Fruit fly (Drosophila melanogaster) whole organism, prepupa: ENCODE measurements around the gene dpr20.

Source experiments
- Blimp-1 ChIP-seq: fragments of 200-800 bp; sonication (Bioruptor generic); optimal IDR thresholded peaks from 3 replicates; lab custom pipeline; 2017; ENCODE audit warnings: missing biosample characterization, missing genetic modification characterization, mild to moderate bottlenecking, moderate library complexity, missing genetic modification reagents
- CG10631 ChIP-seq: fragments of 200-800 bp; sonication (Bioruptor generic); optimal IDR thresholded peaks from 2 replicates; lab custom pipeline; 2016; ENCODE audit warnings: missing biosample characterization, missing genetic modification characterization
- CG10669 ChIP-seq: fragments of 200-800 bp; sonication (Bioruptor generic); optimal IDR thresholded peaks from 3 replicates; lab custom pipeline; 2018; ENCODE audit warnings: missing biosample characterization, mild to moderate bottlenecking, missing genetic modification characterization, moderate library complexity
- CG11294 ChIP-seq: fragments of 200-800 bp; sonication (Bioruptor generic); IDR thresholded peaks from 2 replicates; pipeline ENCODE4 v1.3.6; 2022; ENCODE audit warnings: missing biosample characterization, missing genetic modification characterization
- CG11762 ChIP-seq: fragments of 200-800 bp; sonication (Bioruptor generic); optimal IDR thresholded peaks from 3 replicates; lab custom pipeline; 2016; ENCODE audit warnings: missing biosample characterization, missing genetic modification characterization; ENCODE audit not compliant: insufficient read depth
- CG15336 ChIP-seq: fragments of 200-800 bp; sonication (Bioruptor generic); IDR thresholded peaks from 2 replicates; pipeline ENCODE4 v1.3.6; 2022; ENCODE audit warnings: missing biosample characterization, missing genetic modification characterization
- CG1621 ChIP-seq: fragments of 200-800 bp; sonication (Bioruptor generic); optimal IDR thresholded peaks from 3 replicates; lab custom pipeline; 2018; ENCODE audit warnings: missing biosample characterization, mild to moderate bottlenecking, missing genetic modification characterization
- CG16779 ChIP-seq: fragments of 200-800 bp; sonication (Bioruptor generic); optimal IDR thresholded peaks from 3 replicates; lab custom pipeline; 2017; ENCODE audit warnings: missing biosample characterization, mild to moderate bottlenecking, missing genetic modification characterization
- CG3032 ChIP-seq: fragments of 200-800 bp; optimal IDR thresholded peaks from 2 replicates; lab custom pipeline; 2019; ENCODE audit warnings: missing biosample characterization, mild to moderate bottlenecking, missing genetic modification characterization, moderate library complexity
- CG31627 ChIP-seq: fragments of 200-800 bp; sonication (Bioruptor generic); optimal IDR thresholded peaks from 3 replicates; lab custom pipeline; 2016; ENCODE audit warnings: missing biosample characterization, missing genetic modification characterization
- CG32006 ChIP-seq: fragments of 200-800 bp; sonication (Bioruptor generic); optimal IDR thresholded peaks from 3 replicates; lab custom pipeline; 2017; ENCODE audit warnings: missing biosample characterization, mild to moderate bottlenecking, missing genetic modification characterization
- CG34406 ChIP-seq: fragments of 200-800 bp; sonication (Bioruptor generic); optimal IDR thresholded peaks from 3 replicates; lab custom pipeline; 2016; ENCODE audit warnings: missing biosample characterization, missing genetic modification characterization
- CG4318 ChIP-seq: fragments of 200-800 bp; sonication (Bioruptor generic); optimal IDR thresholded peaks from 3 replicates; lab custom pipeline; 2017; ENCODE audit warnings: missing biosample characterization, mild to moderate bottlenecking, missing genetic modification characterization
- CG6163 ChIP-seq: fragments of 200-800 bp; sonication (Bioruptor generic); IDR thresholded peaks from 3 replicates; pipeline ENCODE4 v1.3.6; 2022; ENCODE audit warnings: missing biosample characterization, missing genetic modification characterization
- CG6276 ChIP-seq: fragments of 200-800 bp; sonication (Bioruptor generic); optimal IDR thresholded peaks from 2 replicates; lab custom pipeline; 2017; ENCODE audit warnings: missing biosample characterization, mild to moderate bottlenecking, missing genetic modification characterization
- CG6792 ChIP-seq: fragments of 200-800 bp; sonication (Bioruptor generic); optimal IDR thresholded peaks from 3 replicates; lab custom pipeline; 2016; ENCODE audit warnings: missing biosample characterization, missing genetic modification characterization
- CG6854 ChIP-seq: fragments of 200-800 bp; sonication (Bioruptor generic); optimal IDR thresholded peaks from 2 replicates; lab custom pipeline; 2017; ENCODE audit warnings: missing biosample characterization, mild to moderate bottlenecking, missing genetic modification characterization
- CG7368 ChIP-seq: fragments of 200-800 bp; sonication (Bioruptor generic); optimal IDR thresholded peaks from 3 replicates; lab custom pipeline; 2016; ENCODE audit warnings: missing biosample characterization, missing genetic modification characterization
- CG8119 ChIP-seq: fragments of 200-800 bp; sonication (Bioruptor generic); IDR thresholded peaks from 3 replicates; pipeline ENCODE4 v1.3.6; 2022; ENCODE audit warnings: missing biosample characterization, missing genetic modification characterization
- CG8632 ChIP-seq: fragments of 200-800 bp; sonication (Bioruptor generic); optimal IDR thresholded peaks from 3 replicates; lab custom pipeline; 2016; ENCODE audit warnings: missing biosample characterization, missing genetic modification characterization
- CG9139 ChIP-seq: fragments of 200-800 bp; sonication (Bioruptor generic); optimal IDR thresholded peaks from 3 replicates; lab custom pipeline; 2017; ENCODE audit warnings: missing biosample characterization, mild to moderate bottlenecking, missing genetic modification characterization
- Eip75B ChIP-seq: fragments of 200-800 bp; sonication (Bioruptor generic); optimal IDR thresholded peaks from 3 replicates; lab custom pipeline; 2016; ENCODE audit warnings: missing biosample characterization, missing genetic modification characterization
- Eip93F ChIP-seq: fragments of 200-800 bp; sonication (Bioruptor generic); optimal IDR thresholded peaks from 2 replicates; lab custom pipeline; 2016; ENCODE audit warnings: missing biosample characterization, mild to moderate bottlenecking, missing genetic modification characterization
- Ets96B ChIP-seq: fragments of 200-800 bp; optimal IDR thresholded peaks from 2 replicates; lab custom pipeline; 2019; ENCODE audit warnings: missing biosample characterization, mild to moderate bottlenecking, missing genetic modification characterization, moderate library complexity
- Gug ChIP-seq: fragments of 200-800 bp; sonication (Bioruptor generic); IDR thresholded peaks from 2 replicates; pipeline ENCODE4 v1.3.6; 2022; ENCODE audit warnings: missing biosample characterization, missing genetic modification characterization
- Hr39 ChIP-seq: fragments of 200-800 bp; sonication (Bioruptor generic); optimal IDR thresholded peaks from 2 replicates; lab custom pipeline; 2016; ENCODE audit warnings: missing biosample characterization, missing genetic modification characterization
- Lpt ChIP-seq: fragments of 200-800 bp; sonication (Bioruptor generic); optimal IDR thresholded peaks from 3 replicates; lab custom pipeline; 2016; ENCODE audit warnings: missing biosample characterization, missing genetic modification characterization
- Met ChIP-seq: fragments of 200-800 bp; sonication (Bioruptor generic); optimal IDR thresholded peaks from 3 replicates; lab custom pipeline; 2016; ENCODE audit warnings: missing biosample characterization, missing genetic modification characterization
- OdsH ChIP-seq: fragments of 200-800 bp; sonication (Bioruptor generic); optimal IDR thresholded peaks from 3 replicates; lab custom pipeline; 2016; ENCODE audit warnings: missing biosample characterization, missing genetic modification characterization
- Sox102F ChIP-seq: fragments of 200-800 bp; sonication (Bioruptor generic); optimal IDR thresholded peaks from 2 replicates; lab custom pipeline; 2016; ENCODE audit warnings: missing biosample characterization, mild to moderate bottlenecking, missing genetic modification characterization
- Sox15 ChIP-seq: fragments of 200-800 bp; sonication (Bioruptor generic); optimal IDR thresholded peaks from 3 replicates; lab custom pipeline; 2016; ENCODE audit warnings: missing biosample characterization, missing genetic modification characterization
- achi ChIP-seq: fragments of 200-800 bp; sonication (Bioruptor generic); optimal IDR thresholded peaks from 3 replicates; lab custom pipeline; 2016; ENCODE audit warnings: missing biosample characterization, missing genetic modification characterization
- acj6 ChIP-seq: fragments of 200-800 bp; sonication (Bioruptor generic); optimal IDR thresholded peaks from 3 replicates; lab custom pipeline; 2016; ENCODE audit warnings: missing biosample characterization, missing genetic modification characterization
- cyc ChIP-seq: fragments of 200-800 bp; sonication (Bioruptor generic); optimal IDR thresholded peaks from 3 replicates; lab custom pipeline; 2016; ENCODE audit warnings: missing biosample characterization, missing genetic modification characterization
- dac ChIP-seq: fragments of 200-800 bp; sonication (Bioruptor generic); optimal IDR thresholded peaks from 2 replicates; lab custom pipeline; 2017; ENCODE audit warnings: missing biosample characterization, mild to moderate bottlenecking, missing genetic modification characterization
- dsx ChIP-seq: fragments of 200-800 bp; optimal IDR thresholded peaks from 3 replicates; lab custom pipeline; 2019; ENCODE audit warnings: missing biosample characterization, mild to moderate bottlenecking, missing genetic modification characterization, moderate library complexity; ENCODE audit not compliant: poor library complexity, severe bottlenecking
- eg ChIP-seq: fragments of 200-800 bp; sonication (Bioruptor generic); IDR thresholded peaks from 3 replicates; pipeline ENCODE4 v1.3.6; 2022; ENCODE audit warnings: missing biosample characterization, missing genetic modification characterization
- esn ChIP-seq: fragments of 200-800 bp; sonication (Bioruptor generic); optimal IDR thresholded peaks from 2 replicates; lab custom pipeline; 2016; ENCODE audit warnings: missing biosample characterization, mild to moderate bottlenecking, missing genetic modification characterization, moderate library complexity
- fkh ChIP-seq: fragments of 200-800 bp; sonication (Bioruptor generic); optimal IDR thresholded peaks from 3 replicates; lab custom pipeline; 2017; ENCODE audit warnings: missing biosample characterization, mild to moderate bottlenecking, missing genetic modification characterization, moderate library complexity
- pdm3 ChIP-seq: fragments of 200-800 bp; sonication (Bioruptor generic); optimal IDR thresholded peaks from 3 replicates; lab custom pipeline; 2016; ENCODE audit warnings: missing biosample characterization, missing genetic modification characterization
- salr ChIP-seq, 2 experiments: fragments of 200-800 bp; sonication (Bioruptor generic); optimal IDR thresholded peaks; 3 replicates each; lab custom pipeline; 2016 to 2018; ENCODE audit warnings: missing biosample characterization in 2 of 2, missing genetic modification characterization in 2 of 2, mild to moderate bottlenecking in 1 of 2
- ss ChIP-seq, 2 experiments: fragments of 200-800 bp; sonication (Bioruptor generic); optimal IDR thresholded peaks; 2 replicates in 1 of 2; 3 replicates in 1 of 2; lab custom pipeline; 2017 to 2018; ENCODE audit warnings: mild to moderate bottlenecking in 2 of 2, missing biosample characterization in 2 of 2, missing genetic modification characterization in 2 of 2, moderate library complexity in 1 of 2
- svp ChIP-seq: fragments of 200-800 bp; sonication (Bioruptor generic); peaks from one replicate; lab custom pipeline; 2016; ENCODE audit warnings: missing biosample characterization, missing genetic modification characterization
- topi ChIP-seq: fragments of 200-800 bp; sonication (Bioruptor generic); optimal IDR thresholded peaks from 3 replicates; lab custom pipeline; 2016; ENCODE audit warnings: missing biosample characterization, missing genetic modification characterization
- vri ChIP-seq: fragments of 200-800 bp; sonication (Bioruptor generic); optimal IDR thresholded peaks from 3 replicates; lab custom pipeline; 2016; ENCODE audit warnings: missing biosample characterization, mild to moderate bottlenecking, missing genetic modification characterization

dpr20 gene

dm6 chr3L:819297-819886 is 37.7 kb downstream of the dpr20 start (continued):
- TF ChIP-seq Sox102F (GFP tag; lab: Kevin White, UChicago) (peak; percentile 71), topi (peak; percentile 79), CG11762 (peak; percentile 10), CG3032 (no peak), Gug (GFP tag; lab: Robert Waterston, UW) (no peak), fkh (GFP tag; lab: Kevin White, UChicago) (no peak), dac (GFP tag; lab: Kevin White, UChicago) (no peak), CG10669 (GFP tag; lab: Kevin White, UChicago) (peak; percentile 7), acj6 (GFP tag; lab: Kevin White, UChicago) (peak; percentile 55), Met (GFP tag; lab: Kevin White, UChicago) (peak; percentile 77), Sox15 (GFP tag; lab: Kevin White, UChicago) (peak; percentile 55), Blimp-1 (peak; percentile 21), CG6792 (peak; percentile 58), CG9139 (GFP tag; lab: Kevin White, UChicago) (no peak), CG6854 (GFP tag; lab: Kevin White, UChicago) (no peak), Ets96B (tag; lab: Kevin White, UChicago) (no peak), pdm3 (GFP tag; lab: Kevin White, UChicago) (peak; percentile 63), CG1621 (no peak), cyc (GFP tag; lab: Kevin White, UChicago) (peak; percentile 73)

- TF ChIP-seq vri (peak; percentile 39), Eip93F (no peak), CG32006 (GFP tag; lab: Kevin White, UChicago) (peak; percentile 50), CG8632 (GFP tag; lab: Kevin White, UChicago) (peak; percentile 62), OdsH (GFP tag; lab: Kevin White, UChicago) (peak; percentile 67), CG16779 (no peak), cyc (GFP tag; lab: Kevin White, UChicago) (peak; percentile 67), CG31627 (peak; percentile 64), acj6 (GFP tag; lab: Kevin White, UChicago) (peak; percentile 61), CG9139 (GFP tag; lab: Kevin White, UChicago) (peak; percentile 20), svp (peak; percentile 84), esn (GFP tag; lab: Kevin White, UChicago) (peak; percentile 62), dac (GFP tag; lab: Kevin White, UChicago) (no peak), ss (GFP tag; optimal IDR thresholded peaks at IDR 0.05; lab: Kevin White, UChicago) (peak in 1 of 2 experiments; percentile 42), topi (peak; percentile 67), CG6276 (GFP tag; lab: Kevin White, UChicago) (peak; percentile 16), Blimp-1 (no peak), eg (peak; percentile 35; the same call in 1 of the 3 replicates), Lpt (GFP tag; lab: Kevin White, UChicago) (no peak), fkh (GFP tag; lab: Kevin White, UChicago) (peak; percentile 9), CG7368 (peak; percentile 55), achi (peak; percentile 66), CG10669 (GFP tag; lab: Kevin White, UChicago) (peak; percentile 32), salr (GFP tag; optimal IDR thresholded peaks at IDR 0.05; lab: Kevin White, UChicago) (peak in 1 of 2 experiments; percentile 11), CG1621 (peak; percentile 18), CG8119 (peak; percentile 55), CG34406 (GFP tag; lab: Kevin White, UChicago) (peak; percentile 63), CG6163 (GFP tag; lab: Robert Waterston, UW) (peak; percentile 52; the same call in 1 of the 3 replicates), Hr39 (GFP tag; lab: Kevin White, UChicago) (peak; percentile 65), CG4318 (GFP tag; lab: Kevin White, UChicago) (peak; percentile 49), CG6792 (peak; percentile 67), Met (GFP tag; lab: Kevin White, UChicago) (peak; percentile 68), CG10631 (GFP tag; lab: Kevin White, UChicago) (peak; percentile 41), CG11762 (peak; percentile 46), dsx (GFP tag; lab: Kevin White, UChicago) (peak; percentile 29), Sox15 (GFP tag; lab: Kevin White, UChicago) (peak; percentile 41), CG11294 (peak; percentile 6; the same call in 1 of the 2 replicates), Eip75B (GFP tag; lab: Kevin White, UChicago) (peak; percentile 38), CG15336 (peak; percentile 43; the same call in 1 of the 2 replicates)
Measured at dm6 chr3L:818438-819138, 38.5 kb downstream of the dpr20 start.
